Fruit fly (Drosophila melanogaster): ENCODE measurements around the gene foxo.

The foxo gene

dm6 chr3R:14041647-14042046 lies 15.1 kb upstream of the foxo start:
- TF ChIP-seq CTCF (optimal IDR thresholded peaks at IDR 0.05) = no peak
- no peak for TF ChIP-seq CG8478 (optimal IDR thresholded peaks at IDR 0.05)

- no peak for TF ChIP-seq CTCF (optimal IDR thresholded peaks at IDR 0.05)
- TF ChIP-seq CG8478 (optimal IDR thresholded peaks at IDR 0.05) = no peak
These were observed 12.3 kb upstream of the foxo start for dm6 chr3R:14044361-14044860.

dm6 chr3R:14048702-14049142 lies 8.0 kb upstream of the foxo start:
- TF ChIP-seq CTCF (optimal IDR thresholded peaks at IDR 0.05) (no peak), CG8478 (optimal IDR thresholded peaks at IDR 0.05) (no peak)

- no peak for TF ChIP-seq CG8478 (optimal IDR thresholded peaks at IDR 0.05)
These were observed 6.1 kb upstream of the foxo start for dm6 chr3R:14050556-14051170.

DNA sequence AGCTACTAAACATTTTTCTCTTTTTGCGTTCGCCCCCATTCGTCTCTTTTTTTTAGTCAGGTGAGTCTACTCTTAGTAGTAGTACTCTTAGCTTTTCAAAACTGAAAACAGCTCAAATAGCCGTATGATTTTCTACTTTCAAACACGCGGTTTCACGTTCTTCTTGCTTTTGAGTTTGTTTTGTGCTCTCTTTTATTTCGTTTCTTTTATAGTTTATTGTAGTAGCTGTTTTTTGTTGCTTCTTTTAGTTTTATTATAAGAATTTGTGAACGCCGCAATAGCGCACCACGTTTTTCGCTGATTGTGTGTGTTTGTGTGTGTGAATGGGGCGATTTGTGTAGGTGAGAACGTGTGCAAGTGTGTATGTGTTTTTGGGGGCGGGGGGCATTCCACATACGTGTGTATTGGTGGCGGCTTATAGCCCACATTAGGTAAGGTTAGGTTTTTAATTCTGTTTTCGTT lies 5.3 kb upstream of the foxo start:
- TF ChIP-seq CTCF (optimal IDR thresholded peaks at IDR 0.05) (no peak), CG8478 (optimal IDR thresholded peaks at IDR 0.05) (no peak)

DNA sequence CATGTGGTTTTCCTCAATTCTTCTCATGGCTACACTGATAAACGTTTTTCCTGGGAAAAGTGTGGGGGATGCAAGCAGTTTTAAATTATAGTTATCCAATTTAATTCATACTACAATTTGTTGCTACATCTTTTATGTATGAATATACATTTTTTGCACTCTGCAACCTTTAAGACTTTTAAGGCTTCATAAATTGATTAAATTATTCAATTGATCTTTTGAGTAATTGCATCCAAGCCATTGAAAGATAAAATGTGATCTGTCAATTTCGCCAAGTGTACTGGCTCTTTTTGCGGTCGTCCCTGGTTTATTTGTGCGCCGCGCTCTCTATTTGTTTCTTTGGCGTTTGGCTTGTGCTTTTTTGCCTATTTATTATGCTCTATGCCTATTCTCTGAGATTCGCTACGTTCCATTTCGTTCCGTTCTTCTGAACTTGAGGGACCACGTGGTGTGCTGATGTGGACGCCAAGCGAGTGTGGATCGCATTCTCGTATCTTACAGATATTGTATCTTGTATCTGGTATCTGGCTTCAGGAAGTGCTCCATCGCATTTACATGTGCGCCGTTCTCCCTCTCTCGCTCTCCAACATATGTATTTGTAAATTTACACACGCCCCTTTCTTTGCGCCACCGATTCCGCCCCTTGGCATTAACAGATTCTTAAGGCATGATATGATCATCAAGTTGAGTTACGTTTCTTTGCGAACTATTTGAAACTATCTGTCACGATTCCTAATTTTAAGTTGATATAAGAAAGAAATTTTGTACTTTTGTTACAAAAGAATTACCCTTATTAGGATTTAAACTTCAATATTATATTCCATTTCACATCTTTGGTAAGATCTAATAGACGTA lies 4.3 kb upstream of the foxo start:
- TF ChIP-seq CG8478 (optimal IDR thresholded peaks at IDR 0.05) (no peak), CTCF (optimal IDR thresholded peaks at IDR 0.05) (no peak)

- TF ChIP-seq CG8478 (optimal IDR thresholded peaks at IDR 0.05) (no peak), CTCF (optimal IDR thresholded peaks at IDR 0.05) (no peak)
These were observed 3.5 kb upstream of the foxo start for dm6 chr3R:14053037-14053808.

DNA sequence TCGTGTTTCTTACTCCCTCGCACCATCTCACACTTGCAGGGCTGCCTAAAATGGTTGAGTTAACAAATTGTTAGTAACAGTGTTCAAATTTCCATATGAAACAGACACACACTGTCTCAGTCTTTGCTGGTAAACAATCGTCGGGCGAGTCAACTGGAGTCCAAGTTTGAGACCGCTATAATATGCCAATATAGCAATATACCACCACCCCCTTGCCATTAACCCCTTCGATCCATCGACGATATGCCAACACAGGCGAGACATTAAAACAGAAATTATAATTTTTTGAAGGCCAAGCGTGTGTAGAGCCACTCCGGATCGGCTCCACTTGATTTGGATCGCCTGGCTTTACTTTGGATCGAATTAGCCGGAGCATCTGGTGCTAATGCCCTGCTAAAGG lies 2.6 kb upstream of the foxo start:
- TF ChIP-seq CTCF (optimal IDR thresholded peaks at IDR 0.05) = no peak
- TF ChIP-seq CG8478 (optimal IDR thresholded peaks at IDR 0.05) = no peak

- TF ChIP-seq CG8478 (optimal IDR thresholded peaks at IDR 0.05) (no peak), CTCF (optimal IDR thresholded peaks at IDR 0.05) (no peak)
These were observed 813 bp upstream of the foxo start for dm6 chr3R:14055944-14056319.

DNA sequence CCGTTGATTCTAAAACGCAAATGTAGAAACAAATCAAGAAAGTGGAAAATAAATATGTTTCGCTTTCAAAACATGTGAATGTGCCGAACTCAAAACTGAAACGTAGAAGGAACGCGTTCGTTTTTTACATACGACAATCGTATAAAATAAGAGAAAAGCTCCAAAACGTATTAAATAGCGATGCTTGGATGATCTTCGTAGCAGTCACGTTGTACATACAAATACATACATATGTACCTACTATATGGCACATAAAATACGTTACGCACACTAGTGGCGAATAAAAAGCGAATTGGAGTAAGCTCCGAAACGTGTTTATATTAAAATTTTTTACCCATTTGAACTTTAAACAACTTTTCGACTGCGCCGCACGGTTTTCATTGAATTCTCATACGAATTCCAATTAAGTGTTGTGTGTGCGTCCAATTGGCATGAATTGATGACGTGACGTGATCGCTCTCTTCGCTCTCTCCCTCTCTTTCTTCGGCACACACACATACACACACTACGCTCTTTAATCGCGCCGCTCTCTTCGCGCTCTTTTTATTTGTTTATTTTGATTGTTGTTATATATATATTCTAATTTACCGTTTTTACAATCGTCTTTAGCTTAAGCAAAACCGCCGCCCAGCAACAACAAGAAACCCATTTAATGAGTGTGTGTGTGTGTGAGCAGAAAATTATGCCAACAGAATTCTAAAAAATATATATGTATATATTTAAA lies 549 bp downstream of the foxo start:
- no peak for TF ChIP-seq CG8478 (optimal IDR thresholded peaks at IDR 0.05)
- no peak for TF ChIP-seq CTCF (optimal IDR thresholded peaks at IDR 0.05)

dm6 chr3R:14058531-14059431 lies 2.0 kb downstream of the foxo start:
- TF ChIP-seq CG8478 (optimal IDR thresholded peaks at IDR 0.05) = no peak
- no peak for TF ChIP-seq CTCF (optimal IDR thresholded peaks at IDR 0.05)

- TF ChIP-seq CG8478 (optimal IDR thresholded peaks at IDR 0.05) = no peak
- no peak for TF ChIP-seq CTCF (optimal IDR thresholded peaks at IDR 0.05)
These were observed 3.1 kb downstream of the foxo start for dm6 chr3R:14059703-14060300.

- TF ChIP-seq CG8478 (optimal IDR thresholded peaks at IDR 0.05) (no peak), CTCF (optimal IDR thresholded peaks at IDR 0.05) (no peak)
These were observed 3.7 kb downstream of the foxo start for dm6 chr3R:14060399-14060798.

Measured in S2 (cell line).